Fruit fly (Drosophila melanogaster) whole organism, embryonic: Measurements from ENCODE around the gene Cyp28d2.

Experiments
- Ada2b ChIP-seq: fragments of 200-800 bp; sonication (Bioruptor generic); IDR thresholded peaks from 2 replicates; pipeline ENCODE4 v1.3.6; 2022; ENCODE audit warnings: missing biosample characterization, missing genetic modification characterization
- Antp ChIP-seq: fragments of 200-800 bp; sonication (Bioruptor generic); optimal IDR thresholded peaks from 3 replicates; lab custom pipeline; 2016; ENCODE audit warnings: missing biosample characterization, missing genetic modification characterization
- Blimp-1 ChIP-seq: fragments of 200-800 bp; sonication (Bioruptor generic); optimal IDR thresholded peaks from 3 replicates; lab custom pipeline; 2018; ENCODE audit warnings: missing biosample characterization, missing genetic modification characterization, mild to moderate bottlenecking, moderate library complexity, missing genetic modification reagents
- CG10321 ChIP-seq: fragments of 200-800 bp; sonication (Bioruptor generic); IDR thresholded peaks from 2 replicates; pipeline ENCODE4 v1.3.6; 2022; ENCODE audit warnings: missing biosample characterization, missing genetic modification characterization
- CG10979 ChIP-seq: fragments of 200-800 bp; sonication (Bioruptor generic); optimal IDR thresholded peaks from 2 replicates; lab custom pipeline; 2018; ENCODE audit warnings: missing biosample characterization, mild to moderate bottlenecking, missing genetic modification characterization, moderate library complexity
- CG11247 ChIP-seq: fragments of 200-800 bp; sonication (Bioruptor generic); IDR thresholded peaks from 2 replicates; pipeline ENCODE4 v1.3.6; 2022; ENCODE audit warnings: missing biosample characterization, missing genetic modification characterization
- CG11398 ChIP-seq: fragments of 200-800 bp; sonication (Bioruptor generic); optimal IDR thresholded peaks from 2 replicates; lab custom pipeline; 2016; ENCODE audit warnings: missing biosample characterization, missing genetic modification characterization
- CG11696 ChIP-seq: fragments of 200-800 bp; sonication (Bioruptor generic); IDR thresholded peaks from 2 replicates; pipeline ENCODE4 v1.3.6; 2022; ENCODE audit warnings: missing biosample characterization, missing genetic modification characterization
- CG11723 ChIP-seq: fragments of 200-800 bp; sonication (Bioruptor generic); optimal IDR thresholded peaks from 2 replicates; lab custom pipeline; 2017; ENCODE audit warnings: missing biosample characterization, mild to moderate bottlenecking, missing genetic modification characterization
- CG12744 ChIP-seq: fragments of 200-800 bp; sonication (Bioruptor generic); optimal IDR thresholded peaks from 2 replicates; lab custom pipeline; 2016; ENCODE audit warnings: missing biosample characterization, missing genetic modification characterization
- CG12769 ChIP-seq: fragments of 200-800 bp; sonication (Bioruptor generic); optimal IDR thresholded peaks from 2 replicates; lab custom pipeline; 2019; ENCODE audit warnings: missing biosample characterization, mild to moderate bottlenecking, missing genetic modification characterization, moderate library complexity
- CG14014 ChIP-seq: fragments of 200-800 bp; sonication (Bioruptor generic); IDR thresholded peaks from 2 replicates; pipeline ENCODE4 v1.3.6; 2022; ENCODE audit warnings: missing biosample characterization, missing genetic modification characterization
- CG14860 ChIP-seq: fragments of 200-800 bp; sonication (Bioruptor generic); IDR thresholded peaks from 3 replicates; pipeline ENCODE4 v1.3.6; 2022; ENCODE audit warnings: missing biosample characterization, missing genetic modification characterization; ENCODE audit not compliant: partially characterized antibody
- CG1647 ChIP-seq: fragments of 200-800 bp; sonication (Bioruptor generic); optimal IDR thresholded peaks from 3 replicates; lab custom pipeline; 2016; ENCODE audit warnings: missing biosample characterization, missing genetic modification characterization
- CG16813 ChIP-seq: fragments of 200-800 bp; sonication (Bioruptor generic); IDR thresholded peaks from 3 replicates; pipeline ENCODE4 v1.3.6; 2022; ENCODE audit warnings: missing biosample characterization, missing genetic modification characterization; ENCODE audit not compliant: partially characterized antibody
- CG18011 ChIP-seq: fragments of 200-800 bp; sonication (Bioruptor generic); optimal IDR thresholded peaks from 2 replicates; lab custom pipeline; 2017; ENCODE audit warnings: missing biosample characterization, missing genetic modification characterization, mild to moderate bottlenecking, moderate library complexity, missing genotype
- CG2889 ChIP-seq: fragments of 200-800 bp; sonication (Bioruptor generic); IDR thresholded peaks from 3 replicates; pipeline ENCODE4 v1.3.6; 2022; ENCODE audit warnings: missing biosample characterization, missing genetic modification characterization
- CG32772 ChIP-seq: fragments of 200-800 bp; sonication (Bioruptor generic); IDR thresholded peaks from 2 replicates; pipeline ENCODE4 v1.3.6; 2022; ENCODE audit warnings: missing biosample characterization, missing genetic modification characterization
- CG3838 ChIP-seq: fragments of 200-800 bp; sonication (Bioruptor generic); optimal IDR thresholded peaks from 3 replicates; lab custom pipeline; 2016; ENCODE audit warnings: missing biosample characterization, missing genetic modification characterization
- CG4404 ChIP-seq: fragments of 200-800 bp; sonication (Bioruptor generic); IDR thresholded peaks from 2 replicates; pipeline ENCODE4 v1.3.6; 2022; ENCODE audit warnings: missing biosample characterization, missing genetic modification characterization
- CG5245 ChIP-seq: fragments of 200-800 bp; sonication (Bioruptor generic); optimal IDR thresholded peaks from 3 replicates; lab custom pipeline; 2016; ENCODE audit warnings: missing biosample characterization, missing genetic modification characterization
- CG8924 ChIP-seq: fragments of 200-800 bp; optimal IDR thresholded peaks from 3 replicates; lab custom pipeline; 2019; ENCODE audit warnings: missing biosample characterization, mild to moderate bottlenecking, missing genetic modification characterization, moderate library complexity
- CG8944 ChIP-seq: fragments of 200-800 bp; sonication (Bioruptor generic); optimal IDR thresholded peaks from 3 replicates; lab custom pipeline; 2016; ENCODE audit warnings: missing biosample characterization, missing genetic modification characterization
- CG9797 ChIP-seq: fragments of 200-800 bp; sonication (Bioruptor generic); optimal IDR thresholded peaks from 3 replicates; lab custom pipeline; 2018; ENCODE audit warnings: missing biosample characterization, mild to moderate bottlenecking, missing genetic modification characterization
- D19A ChIP-seq: fragments of 200-800 bp; optimal IDR thresholded peaks from 3 replicates; lab custom pipeline; 2019; ENCODE audit warnings: missing biosample characterization, mild to moderate bottlenecking, missing genetic modification characterization, moderate library complexity
- Dp ChIP-seq: fragments of 200-800 bp; sonication (Bioruptor generic); optimal IDR thresholded peaks from 2 replicates; lab custom pipeline; 2018; ENCODE audit warnings: missing biosample characterization, mild to moderate bottlenecking, missing genetic modification characterization, moderate library complexity
- Kr ChIP-seq: fragments of 200-800 bp; sonication (Bioruptor generic); optimal IDR thresholded peaks from 2 replicates; lab custom pipeline; 2017; ENCODE audit warnings: missing biosample characterization, mild to moderate bottlenecking, missing genetic modification characterization
- Nf-YA ChIP-seq: fragments of 200-800 bp; sonication (Bioruptor generic); IDR thresholded peaks from 2 replicates; pipeline ENCODE4 v1.3.6; 2022; ENCODE audit warnings: missing biosample characterization, missing genetic modification characterization
- Rfx ChIP-seq: fragments of 200-800 bp; sonication (Bioruptor generic); IDR thresholded peaks from 2 replicates; pipeline ENCODE4 v1.3.6; 2022; ENCODE audit warnings: missing biosample characterization, missing genetic modification characterization
- Sox100B ChIP-seq: fragments of 200-800 bp; sonication (Bioruptor generic); optimal IDR thresholded peaks from 3 replicates; lab custom pipeline; 2018; ENCODE audit warnings: missing biosample characterization, mild to moderate bottlenecking, missing genetic modification characterization
- Sry-β ChIP-seq: fragments of 200-800 bp; sonication (Bioruptor generic); optimal IDR thresholded peaks from 2 replicates; lab custom pipeline; 2018; ENCODE audit warnings: missing biosample characterization, mild to moderate bottlenecking, missing genetic modification characterization, moderate library complexity
- Stat92E ChIP-seq, 3 experiments: fragments of >200 bp in 2 of 3; fragments of 200-800 bp in 1 of 3; sonication (Bioruptor generic) in 1 of 3; optimal IDR thresholded peaks; 2 replicates each; lab custom pipeline; 2017 to 2019; ENCODE audit warnings: missing biosample characterization in 3 of 3, missing genetic modification characterization in 3 of 3, mild to moderate bottlenecking in 1 of 3, moderate library complexity in 1 of 3
- YL-1 ChIP-seq: fragments of 200-800 bp; sonication (Bioruptor generic); optimal IDR thresholded peaks from 3 replicates; lab custom pipeline; 2017; ENCODE audit warnings: missing biosample characterization, mild to moderate bottlenecking, missing genetic modification characterization
- caup ChIP-seq: fragments of 200-800 bp; sonication (Bioruptor generic); optimal IDR thresholded peaks from 3 replicates; lab custom pipeline; 2017; ENCODE audit warnings: missing biosample characterization, mild to moderate bottlenecking, missing genetic modification characterization, moderate library complexity; ENCODE audit not compliant: severe bottlenecking
- chm ChIP-seq: fragments of 200-800 bp; sonication (Bioruptor generic); IDR thresholded peaks from 2 replicates; pipeline ENCODE4 v1.3.6; 2022; ENCODE audit warnings: missing biosample characterization, missing genetic modification characterization
- exex ChIP-seq: fragments of 200-800 bp; sonication (Bioruptor generic); optimal IDR thresholded peaks from 4 replicates; lab custom pipeline; 2018; ENCODE audit warnings: missing biosample characterization, mild to moderate bottlenecking, missing genetic modification characterization, moderate library complexity
- fd64A ChIP-seq: fragments of 200-800 bp; sonication (Bioruptor generic); optimal IDR thresholded peaks from 3 replicates; lab custom pipeline; 2018; ENCODE audit warnings: missing biosample characterization, mild to moderate bottlenecking, missing genetic modification characterization
- ftz-f1 ChIP-seq: fragments of 200-800 bp; sonication (Bioruptor generic); optimal IDR thresholded peaks from 2 replicates; lab custom pipeline; 2016; ENCODE audit warnings: missing biosample characterization, missing genetic modification characterization
- gfzf ChIP-seq: fragments of 200-800 bp; sonication (Bioruptor generic); optimal IDR thresholded peaks from 2 replicates; lab custom pipeline; 2016; ENCODE audit warnings: missing biosample characterization, mild to moderate bottlenecking, missing genetic modification characterization, moderate library complexity
- hb ChIP-seq: fragments of 200-800 bp; sonication (Bioruptor generic); IDR thresholded peaks from 3 replicates; pipeline ENCODE4 v1.3.6; 2022; ENCODE audit warnings: missing biosample characterization, missing genetic modification characterization; ENCODE audit not compliant: partially characterized antibody
- insv ChIP-seq, 2 experiments: fragments of 200-800 bp; sonication (Bioruptor generic); optimal IDR thresholded peaks; 3 replicates each; lab custom pipeline; 2016 to 2018; ENCODE audit warnings: missing biosample characterization in 2 of 2, missing genetic modification characterization in 2 of 2
- lab ChIP-seq: fragments of 200-800 bp; sonication (Bioruptor generic); optimal IDR thresholded peaks from 3 replicates; lab custom pipeline; 2017; ENCODE audit warnings: missing biosample characterization, missing genetic modification characterization, mild to moderate bottlenecking, moderate library complexity, missing genetic modification reagents
- org-1 ChIP-seq: fragments of 200-800 bp; sonication (Bioruptor generic); optimal IDR thresholded peaks from 2 replicates; lab custom pipeline; 2017; ENCODE audit warnings: missing biosample characterization, missing genetic modification characterization
- pho ChIP-seq: fragments of 200-800 bp; sonication (Bioruptor generic); optimal IDR thresholded peaks from 2 replicates; lab custom pipeline; 2016; ENCODE audit warnings: missing biosample characterization, missing genetic modification characterization
- repo ChIP-seq: fragments of 200-800 bp; sonication (Bioruptor generic); optimal IDR thresholded peaks from 2 replicates; lab custom pipeline; 2016; ENCODE audit warnings: missing biosample characterization, missing genetic modification characterization
- row ChIP-seq: fragments of 200-800 bp; sonication (Bioruptor generic); IDR thresholded peaks from 3 replicates; pipeline ENCODE4 v1.3.6; 2022; ENCODE audit warnings: missing biosample characterization, missing genetic modification characterization
- slbo ChIP-seq: fragments of 200-800 bp; sonication (Bioruptor generic); IDR thresholded peaks from 2 replicates; pipeline ENCODE4 v1.3.6; 2022; ENCODE audit warnings: missing biosample characterization, missing genetic modification characterization
- tio ChIP-seq: fragments of 200-800 bp; sonication (Bioruptor generic); optimal IDR thresholded peaks from 2 replicates; lab custom pipeline; 2017; ENCODE audit warnings: missing biosample characterization, missing genetic modification characterization, inconsistent platforms

The Cyp28d2 gene

DNA sequence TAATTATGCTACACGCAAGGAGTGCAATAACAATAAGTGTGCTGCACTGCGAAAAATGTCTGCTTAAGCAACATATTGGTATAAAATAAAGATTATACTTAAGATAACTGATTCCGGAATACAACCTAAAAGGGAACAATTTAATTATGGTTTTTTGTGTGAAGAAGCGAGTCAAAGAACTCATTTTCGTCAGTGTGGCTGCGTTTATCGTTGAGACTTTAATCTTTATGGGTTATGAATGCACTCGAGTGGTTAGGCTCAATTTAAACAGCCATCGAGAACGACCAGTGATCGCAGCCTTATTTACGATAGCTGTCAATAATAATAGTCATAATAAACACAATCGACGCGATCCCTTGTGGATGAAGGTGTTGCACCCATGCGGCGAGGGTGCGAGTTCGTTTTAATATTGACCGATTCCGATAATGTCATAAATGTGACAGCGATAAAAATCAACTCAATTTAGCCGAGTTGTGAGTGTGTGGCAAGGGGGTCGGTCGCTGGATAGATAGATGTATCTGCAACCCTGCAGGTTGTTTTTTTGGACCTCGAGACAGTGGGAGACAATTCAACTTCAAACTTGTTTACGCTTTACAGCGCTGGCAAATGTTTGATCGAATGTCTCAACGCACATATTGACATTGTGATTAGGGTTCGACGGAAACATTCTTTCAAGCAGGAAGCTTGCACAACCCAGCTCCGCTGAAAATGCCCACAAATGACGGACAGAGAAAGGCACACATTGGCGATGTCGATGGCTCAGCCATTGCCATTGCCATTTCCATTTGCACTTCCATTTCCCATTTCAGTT, 49.2 kb downstream of the Cyp28d2 start (continued):
- TF ChIP-seq CG9797 (GFP tag; lab: Kevin White, UChicago) (peak; percentile 32), Rfx (GFP tag; lab: Robert Waterston, UW) (no peak), Dp (no peak), exex (tag; lab: Kevin White, UChicago) (peak; percentile 65), CG11247 (GFP tag; lab: Robert Waterston, UW) (no peak), CG14014 (GFP tag; lab: Robert Waterston, UW) (peak; percentile 17; the same call in 1 of the 2 replicates), row (GFP tag; lab: Robert Waterston, UW) (peak; percentile 68), Antp (no peak), repo (GFP tag; lab: Kevin White, UChicago) (no peak), Ada2b (GFP tag; lab: Robert Waterston, UW) (peak; percentile 21; the same call in 1 of the 2 replicates), Stat92E (GFP tag; optimal IDR thresholded peaks at IDR 0.05; lab: Kevin White, UChicago) (no peak), CG12744 (GFP tag; lab: Kevin White, UChicago) (no peak), Sry-β (GFP tag; lab: Kevin White, UChicago) (peak; percentile 44), CG2889 (GFP tag; lab: Robert Waterston, UW) (no peak), CG14860 (GFP tag; lab: Robert Waterston, UW) (no peak), lab (peak; percentile 15), Nf-YA (GFP tag; lab: Robert Waterston, UW) (0 out of 2 replicates have a peak, but pooled peaks have one; percentile 18), D19A (tag; lab: Kevin White, UChicago) (peak; percentile 27), CG3838 (GFP tag; lab: Kevin White, UChicago) (peak; percentile 20), CG8924 (tag; lab: Kevin White, UChicago) (peak; percentile 41), caup (GFP tag; lab: Kevin White, UChicago) (no peak), CG10321 (0 out of 2 replicates have a peak, but pooled peaks have one; percentile 16), chm (GFP tag; lab: Robert Waterston, UW) (peak; percentile 88), YL-1 (GFP tag; lab: Kevin White, UChicago) (peak; percentile 49), slbo (GFP tag; lab: Robert Waterston, UW) (no peak; the same call in 1 of the 2 replicates), hb (GFP tag; lab: Robert Waterston, UW) (no peak), CG11696 (GFP tag; lab: Robert Waterston, UW) (no peak), CG1647 (GFP tag; lab: Kevin White, UChicago) (peak; percentile 29), Sox100B (peak; percentile 46), CG5245 (peak; percentile 4), CG11398 (GFP tag; lab: Kevin White, UChicago) (peak; percentile 44), CG16813 (GFP tag; lab: Robert Waterston, UW) (no peak), Kr (GFP tag; lab: Kevin White, UChicago) (peak; percentile 83), gfzf (no peak), CG11723 (GFP tag; lab: Kevin White, UChicago) (peak; percentile 45), CG12769 (tag; lab: Kevin White, UChicago) (no peak), CG4404 (GFP tag; lab: Robert Waterston, UW) (no peak), Blimp-1 (GFP tag; lab: Kevin White, UChicago) (peak; percentile 40), tio (peak; percentile 30), org-1 (GFP tag; lab: Kevin White, UChicago) (peak; percentile 57), CG32772 (GFP tag; lab: Robert Waterston, UW) (no peak; the same call in 1 of the 2 replicates), CG10979 (tag; lab: Kevin White, UChicago) (peak; percentile 60), fd64A (peak; percentile 75), pho (no peak), CG8944 (GFP tag; lab: Kevin White, UChicago) (no peak), insv (GFP tag; optimal IDR thresholded peaks at IDR 0.05; lab: Kevin White, UChicago) (peak in 1 of 2 experiments; percentile 3), CG18011 (no peak), ftz-f1 (GFP tag; lab: Kevin White, UChicago) (no peak)
